Fruit fly (Drosophila melanogaster) S2 (cell line): ENCODE results near the gene CG34135.

Source experiments
- CG8478 ChIP-seq: fragments of >200 bp; optimal IDR thresholded peaks from 2 replicates; lab custom pipeline; 2018
- CTCF ChIP-seq, 2 experiments: fragments of >200 bp; optimal IDR thresholded peaks; 2 replicates each; lab custom pipeline; 2018

dm6 chr3R:8811323-8811936, 43.4 kb upstream of the CG34135 start:
- TF ChIP-seq CTCF (optimal IDR thresholded peaks at IDR 0.05; lab: Kevin White, UChicago), result no peak
- TF ChIP-seq CG8478, result no peak
